Worm (Caenorhabditis elegans) whole organism, L2 larva: ENCODE results near the gene K09C8.2.

Source experiments
- aly-2 ChIP-seq: fragments of 150-350 bp; optimal IDR thresholded peaks from 2 replicates; lab custom pipeline; 2014; ENCODE audit warnings: missing biosample characterization, missing genetic modification characterization
- elt-3 ChIP-seq: sonication (generic microtip); optimal IDR thresholded peaks from 2 replicates; lab custom pipeline; 2017; ENCODE audit warnings: missing biosample characterization, missing genetic modification characterization
- mab-5 ChIP-seq: fragments of 150-350 bp; optimal IDR thresholded peaks from 2 replicates; lab custom pipeline; 2014; ENCODE audit warnings: missing biosample characterization, missing genetic modification characterization
- nhr-12 ChIP-seq: fragments of 150-350 bp; optimal IDR thresholded peaks from 2 replicates; lab custom pipeline; 2014; ENCODE audit warnings: missing biosample characterization, missing genetic modification characterization
- peb-1 ChIP-seq: fragments of 150-350 bp; optimal IDR thresholded peaks from 2 replicates; lab custom pipeline; 2014; ENCODE audit warnings: missing biosample characterization, missing genetic modification characterization
- unc-55 ChIP-seq: fragments of 150-350 bp; sonication (generic microtip); optimal IDR thresholded peaks from 3 replicates; lab custom pipeline; 2014; ENCODE audit warnings: missing biosample characterization, missing genetic modification reagents, missing genetic modification characterization

ce11 chrX:10927136-10927535 is 32.1 kb upstream of the K09C8.2 start:
- TF ChIP-seq unc-55 (GFP tag; lab: Kevin White, UChicago) (no peak), elt-3 (tag; lab: Kevin White, UChicago) (no peak), peb-1 (tag; lab: Kevin White, UChicago) (no peak), aly-2 (no peak), mab-5 (tag; lab: Kevin White, UChicago) (no peak), nhr-12 (tag; lab: Kevin White, UChicago) (no peak)
